Fruit fly (Drosophila melanogaster) whole organism, pupa: ENCODE results near the gene CG15740.

Experiments
- CG13204 ChIP-seq: fragments of 200-800 bp; sonication (Bioruptor generic); optimal IDR thresholded peaks from 2 replicates; lab custom pipeline; 2018; ENCODE audit warnings: missing biosample characterization, mild to moderate bottlenecking, missing genetic modification characterization, moderate library complexity
- CG15710 ChIP-seq: fragments of 200-800 bp; sonication (Bioruptor generic); optimal IDR thresholded peaks from 2 replicates; lab custom pipeline; 2018; ENCODE audit warnings: missing biosample characterization, mild to moderate bottlenecking, missing genetic modification characterization, moderate library complexity
- CG17806 ChIP-seq: fragments of 200-800 bp; sonication (Bioruptor generic); optimal IDR thresholded peaks from 2 replicates; lab custom pipeline; 2018; ENCODE audit warnings: missing biosample characterization, mild to moderate bottlenecking, missing genetic modification characterization, moderate library complexity
- CG8301 ChIP-seq: fragments of 200-800 bp; sonication (Bioruptor generic); optimal IDR thresholded peaks from 2 replicates; lab custom pipeline; 2018; ENCODE audit warnings: missing biosample characterization, mild to moderate bottlenecking, missing genetic modification characterization
- D1 ChIP-seq: fragments of 200-800 bp; sonication (Bioruptor generic); optimal IDR thresholded peaks from 2 replicates; lab custom pipeline; 2018; ENCODE audit warnings: missing biosample characterization, mild to moderate bottlenecking, missing genetic modification characterization, moderate library complexity
- EcR ChIP-seq: fragments of 200-800 bp; sonication (Bioruptor generic); optimal IDR thresholded peaks from 3 replicates; lab custom pipeline; 2019; ENCODE audit warnings: missing biosample characterization, missing genetic modification characterization, mild to moderate bottlenecking, moderate library complexity, missing genetic modification reagents
- Snoo ChIP-seq: fragments of 200-800 bp; sonication (Bioruptor generic); optimal IDR thresholded peaks from 3 replicates; lab custom pipeline; 2017; ENCODE audit warnings: missing biosample characterization, mild to moderate bottlenecking, missing genetic modification characterization, inconsistent platforms
- gl ChIP-seq: fragments of 200-800 bp; sonication (Bioruptor generic); optimal IDR thresholded peaks from 2 replicates; lab custom pipeline; 2018; ENCODE audit warnings: missing biosample characterization, mild to moderate bottlenecking, missing genetic modification characterization
- rn ChIP-seq: fragments of 200-800 bp; sonication (Bioruptor generic); IDR thresholded peaks from 2 replicates; pipeline ENCODE4 v1.3.6; 2022; ENCODE audit warnings: missing biosample characterization, missing genetic modification characterization

DNA sequence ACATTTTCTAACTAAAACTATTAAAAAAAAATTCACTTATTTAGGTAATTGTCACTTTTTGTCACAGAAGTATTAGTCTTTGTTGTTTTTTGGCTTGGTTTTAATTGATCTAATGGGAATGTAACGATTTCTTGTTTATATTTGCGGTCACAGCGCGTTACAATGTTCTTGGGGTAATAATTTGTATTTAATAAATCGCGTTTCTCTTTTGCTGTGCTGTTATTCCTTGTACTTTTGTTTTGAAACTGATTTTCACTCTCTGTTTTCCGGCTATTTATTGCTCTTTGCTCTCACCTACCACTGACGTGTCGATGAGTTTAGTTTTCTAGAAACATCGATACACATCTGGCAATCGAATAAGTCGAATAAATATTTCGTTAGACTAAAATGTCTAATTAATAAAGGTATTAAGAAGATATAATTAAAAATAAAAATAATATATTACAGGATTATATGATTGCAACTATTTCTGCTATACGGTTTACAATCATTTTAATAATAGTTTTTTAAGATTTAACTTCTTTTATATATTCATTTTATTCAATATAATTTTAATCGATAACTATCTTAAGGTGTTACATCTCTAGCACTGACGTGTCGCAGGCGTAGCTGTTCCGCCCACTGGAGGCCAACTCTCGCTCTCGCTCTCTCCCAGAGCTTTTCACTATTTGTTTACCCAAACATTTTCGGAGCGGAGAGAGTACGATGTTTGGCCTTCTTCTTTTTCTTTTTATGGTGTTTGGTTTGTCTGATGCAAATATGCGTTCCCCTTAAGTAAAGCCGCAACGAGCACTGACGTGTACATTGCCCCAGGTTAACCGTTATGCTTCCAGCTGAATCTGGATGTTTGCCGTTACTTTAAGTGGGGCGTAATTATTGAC is 38.8 kb downstream of the CG15740 start, which contains the start of gene Hsc70-3:
- TF ChIP-seq gl (tag; lab: Kevin White, UChicago) (peak; percentile 7), CG17806 (no peak), D1 (no peak), CG15710 (tag; lab: Kevin White, UChicago) (no peak), CG8301 (tag; lab: Kevin White, UChicago) (no peak), EcR (peak; percentile 31), rn (GFP tag; lab: Robert Waterston, UW) (no peak), CG13204 (no peak), Snoo (tag; lab: Kevin White, UChicago) (peak; percentile 4)
